Fruit fly (Drosophila melanogaster): Measurements from ENCODE around the gene PlexA.

PlexA gene

DNA sequence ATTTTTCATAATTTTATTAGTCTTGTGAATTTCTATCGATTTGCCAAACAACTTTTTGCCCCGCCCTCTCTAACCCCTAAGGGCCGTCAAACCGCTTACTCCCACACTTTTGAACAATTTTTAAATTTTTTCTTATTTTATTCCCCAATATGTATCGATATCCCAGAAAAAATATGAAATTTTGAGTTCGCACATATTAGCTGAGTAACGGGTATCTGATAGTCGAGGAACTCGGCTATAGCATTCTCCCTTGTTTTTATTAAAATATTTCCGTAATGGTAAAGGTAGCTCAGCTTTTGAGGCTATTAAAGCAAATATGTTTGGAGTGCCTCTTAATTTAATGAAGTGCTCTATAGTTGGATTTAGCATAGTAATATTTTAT is 46.4 kb downstream of the PlexA start:
- TF ChIP-seq Sin3A (optimal IDR thresholded peaks at IDR 0.05) = no peak
- TF ChIP-seq h (optimal IDR thresholded peaks at IDR 0.05) = no peak
- no peak for TF ChIP-seq psq (optimal IDR thresholded peaks at IDR 0.05)
- TF ChIP-seq ttk (optimal IDR thresholded peaks at IDR 0.05) = no peak
- TF ChIP-seq insv (optimal IDR thresholded peaks at IDR 0.05) = no peak
- no peak for TF ChIP-seq Myc (optimal IDR thresholded peaks at IDR 0.05)

DNA sequence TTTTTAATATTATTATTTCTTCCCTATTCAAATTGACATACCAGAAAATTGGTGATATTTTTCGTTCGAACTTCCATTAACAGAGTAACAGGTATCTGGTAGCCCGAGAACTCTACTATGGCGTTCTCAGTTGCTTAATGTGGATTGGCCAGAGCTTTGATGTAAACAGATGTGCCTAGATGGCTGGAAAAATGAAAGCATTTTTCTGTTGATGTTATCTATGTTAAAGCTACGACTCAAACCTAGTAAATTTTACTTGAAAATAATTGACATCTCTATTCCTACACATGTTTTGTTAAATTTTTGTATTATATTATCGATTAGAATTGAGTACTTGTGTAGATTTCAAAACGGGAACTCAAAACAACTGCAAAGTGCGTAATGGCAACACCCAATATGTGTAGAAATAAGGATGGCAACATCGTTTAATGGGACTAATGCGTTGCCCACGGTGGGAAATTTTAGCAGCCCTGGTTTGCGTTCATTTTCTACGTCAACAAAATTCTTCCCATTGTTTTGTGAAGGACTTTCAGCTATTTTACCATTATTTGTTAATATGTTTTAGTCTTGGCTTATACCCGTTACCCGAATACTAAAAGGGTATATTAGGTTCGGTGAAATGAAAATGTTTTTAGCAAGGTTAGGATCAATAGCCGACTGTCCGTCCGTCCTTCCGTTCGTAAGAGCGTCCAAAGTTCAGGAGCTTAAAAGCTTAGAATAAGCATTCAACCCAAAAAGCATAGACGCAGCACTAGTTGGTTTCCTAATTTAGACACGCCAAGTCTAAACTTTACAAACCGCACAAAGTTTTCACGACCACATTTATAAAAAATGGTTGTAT is 47.0 kb downstream of the PlexA start:
- no peak for TF ChIP-seq ttk (optimal IDR thresholded peaks at IDR 0.05)
- TF ChIP-seq Myc (optimal IDR thresholded peaks at IDR 0.05) = no peak
- no peak for TF ChIP-seq psq (optimal IDR thresholded peaks at IDR 0.05)
- TF ChIP-seq insv (optimal IDR thresholded peaks at IDR 0.05) = no peak
- no peak for TF ChIP-seq h (optimal IDR thresholded peaks at IDR 0.05)
- no peak for TF ChIP-seq Sin3A (optimal IDR thresholded peaks at IDR 0.05)

DNA sequence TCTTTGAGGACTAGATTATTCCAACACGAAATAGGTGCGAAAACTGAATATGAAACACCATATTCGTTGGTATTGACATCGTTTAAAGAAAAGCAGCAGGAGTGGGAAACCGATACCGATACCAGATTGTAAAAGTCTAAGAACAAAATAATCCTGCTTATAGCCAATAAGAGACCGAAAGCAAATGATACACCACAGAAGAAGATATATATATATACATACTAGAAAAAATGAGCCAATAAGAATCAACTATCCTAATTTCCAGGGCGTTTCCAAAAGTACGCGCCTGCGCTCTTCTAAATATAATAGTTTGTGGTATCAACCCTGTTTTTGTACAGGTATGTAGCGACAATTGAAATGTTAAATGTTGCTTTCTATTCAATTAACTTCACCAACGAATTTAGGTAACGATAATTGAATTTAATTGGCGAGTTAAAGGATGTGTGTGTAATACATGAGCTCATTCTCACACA is 48.4 kb downstream of the PlexA start, which contains the start of gene fuss:
TSS of gene fuss (minus strand) at position 51 of the 473 bp plus-strand sequence.
- TF ChIP-seq Sin3A (optimal IDR thresholded peaks at IDR 0.05) (no peak), psq (optimal IDR thresholded peaks at IDR 0.05) (no peak), insv (optimal IDR thresholded peaks at IDR 0.05) (no peak), ttk (optimal IDR thresholded peaks at IDR 0.05) (no peak), h (optimal IDR thresholded peaks at IDR 0.05) (no peak)

DNA sequence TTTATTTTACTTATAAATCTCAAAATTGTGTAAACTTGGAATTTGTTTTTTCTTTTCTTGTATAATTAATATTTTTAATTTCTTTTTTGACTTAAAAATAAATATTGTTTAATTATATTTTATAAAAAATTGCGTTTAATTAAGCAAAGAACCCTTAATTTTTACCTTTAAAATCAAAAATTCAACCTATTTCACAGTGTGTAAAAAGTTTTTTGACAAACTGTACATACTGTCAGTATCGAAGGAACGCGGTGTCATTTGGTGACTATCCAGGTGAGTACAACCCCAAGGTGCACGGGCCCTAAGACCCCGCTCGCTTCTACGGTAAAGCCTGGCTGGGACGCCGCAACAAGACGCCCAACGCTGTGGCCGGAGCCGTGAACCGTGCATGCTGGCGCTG is 50.3 kb downstream of the PlexA start:
- no peak for TF ChIP-seq psq (optimal IDR thresholded peaks at IDR 0.05)
- no peak for TF ChIP-seq ttk (optimal IDR thresholded peaks at IDR 0.05)
- TF ChIP-seq h (optimal IDR thresholded peaks at IDR 0.05) = no peak
- TF ChIP-seq insv (optimal IDR thresholded peaks at IDR 0.05) = no peak
- no peak for TF ChIP-seq Sin3A (optimal IDR thresholded peaks at IDR 0.05)
- no peak for TF ChIP-seq Myc (optimal IDR thresholded peaks at IDR 0.05)

DNA sequence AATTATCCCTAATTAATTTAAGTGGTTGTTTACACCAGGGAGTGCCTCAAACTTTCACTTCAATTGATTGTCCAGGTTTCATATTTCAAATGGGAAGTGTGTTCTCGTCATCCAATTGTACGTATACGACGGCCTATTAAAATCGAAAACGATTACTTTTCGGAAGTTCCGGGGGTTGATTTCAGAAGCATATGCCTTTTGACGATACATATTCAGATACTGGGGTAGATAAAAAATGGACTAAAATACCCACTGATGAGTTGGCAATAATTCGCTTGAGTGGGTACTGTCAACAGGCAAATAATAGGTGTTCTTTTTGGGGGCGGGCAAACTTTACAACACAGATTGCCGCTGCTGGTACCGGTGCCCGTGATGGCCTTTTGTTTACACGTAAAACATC is 52.3 kb downstream of the PlexA start:
- no peak for TF ChIP-seq psq (optimal IDR thresholded peaks at IDR 0.05)
- no peak for TF ChIP-seq insv (optimal IDR thresholded peaks at IDR 0.05)
- no peak for TF ChIP-seq Sin3A (optimal IDR thresholded peaks at IDR 0.05)
- no peak for TF ChIP-seq h (optimal IDR thresholded peaks at IDR 0.05)
- no peak for TF ChIP-seq Myc (optimal IDR thresholded peaks at IDR 0.05)

DNA sequence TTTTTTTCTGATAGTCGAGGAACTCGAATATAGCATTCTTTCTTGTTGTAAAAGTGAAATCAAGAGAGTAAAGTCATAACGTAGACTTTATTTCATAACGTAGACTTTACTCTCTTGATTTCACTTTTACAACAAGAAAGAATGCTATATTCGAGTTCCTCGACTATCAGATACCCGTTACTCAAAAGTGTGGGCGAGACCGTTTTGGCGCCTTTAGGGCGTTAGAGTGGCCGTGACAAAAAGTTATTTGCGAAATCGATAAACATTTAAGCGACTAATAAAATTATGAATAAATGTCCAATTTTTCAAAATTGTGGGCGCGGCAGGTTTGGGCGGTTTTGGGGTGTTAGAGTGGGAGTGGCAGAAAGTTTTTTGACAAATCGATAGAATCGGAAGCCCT is 55.8 kb downstream of the PlexA start:
- no peak for TF ChIP-seq ttk (optimal IDR thresholded peaks at IDR 0.05)
- no peak for TF ChIP-seq psq (optimal IDR thresholded peaks at IDR 0.05)
- TF ChIP-seq h (optimal IDR thresholded peaks at IDR 0.05) = no peak
- no peak for TF ChIP-seq Sin3A (optimal IDR thresholded peaks at IDR 0.05)
- TF ChIP-seq Myc (optimal IDR thresholded peaks at IDR 0.05) = no peak
- no peak for TF ChIP-seq insv (optimal IDR thresholded peaks at IDR 0.05)

DNA sequence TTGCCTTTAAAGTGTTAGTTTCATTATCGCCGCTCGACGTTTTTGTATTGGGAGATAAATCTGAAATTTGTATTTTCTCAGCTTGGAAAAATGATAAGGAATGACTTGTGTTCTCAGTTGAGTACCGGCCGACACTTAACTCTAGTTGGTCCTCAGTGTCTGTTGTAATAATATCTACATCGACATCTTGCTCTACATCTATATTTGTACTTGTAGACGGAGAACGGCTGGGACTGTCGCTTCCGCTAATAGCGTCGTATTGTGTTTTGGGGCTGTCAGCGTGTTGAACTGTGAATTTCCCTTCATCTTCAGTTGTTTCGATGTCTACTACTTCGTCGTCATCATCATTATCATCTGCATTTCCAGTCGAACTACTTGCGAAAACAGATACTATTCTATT is 63.2 kb downstream of the PlexA start:
- TF ChIP-seq Myc (optimal IDR thresholded peaks at IDR 0.05) (no peak), Sin3A (optimal IDR thresholded peaks at IDR 0.05) (no peak), insv (optimal IDR thresholded peaks at IDR 0.05) (no peak), h (optimal IDR thresholded peaks at IDR 0.05) (no peak), ttk (optimal IDR thresholded peaks at IDR 0.05) (no peak), psq (optimal IDR thresholded peaks at IDR 0.05) (no peak)

DNA sequence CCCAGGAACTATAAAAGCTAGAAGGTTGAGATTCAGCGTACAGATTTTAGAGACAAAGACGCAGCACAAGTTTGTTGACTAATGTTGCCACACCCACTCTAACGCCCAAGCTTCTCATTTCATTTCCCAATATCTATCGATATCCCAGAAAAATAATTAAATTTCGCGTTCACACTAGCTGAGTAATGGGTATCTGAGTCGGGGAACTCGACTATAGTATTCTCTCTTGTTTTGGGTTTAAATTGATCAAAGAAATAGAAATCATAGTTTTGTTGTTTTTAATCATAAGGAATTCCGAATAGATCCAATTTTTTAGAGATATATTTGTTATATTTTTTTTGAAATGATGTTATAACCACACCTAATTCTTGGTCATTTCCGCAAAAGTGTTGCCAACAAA is 63.7 kb downstream of the PlexA start:
- no peak for TF ChIP-seq ttk (optimal IDR thresholded peaks at IDR 0.05)
- no peak for TF ChIP-seq Myc (optimal IDR thresholded peaks at IDR 0.05)
- TF ChIP-seq h (optimal IDR thresholded peaks at IDR 0.05) = no peak
- no peak for TF ChIP-seq insv (optimal IDR thresholded peaks at IDR 0.05)
- no peak for TF ChIP-seq psq (optimal IDR thresholded peaks at IDR 0.05)
- TF ChIP-seq Sin3A (optimal IDR thresholded peaks at IDR 0.05) = no peak

DNA sequence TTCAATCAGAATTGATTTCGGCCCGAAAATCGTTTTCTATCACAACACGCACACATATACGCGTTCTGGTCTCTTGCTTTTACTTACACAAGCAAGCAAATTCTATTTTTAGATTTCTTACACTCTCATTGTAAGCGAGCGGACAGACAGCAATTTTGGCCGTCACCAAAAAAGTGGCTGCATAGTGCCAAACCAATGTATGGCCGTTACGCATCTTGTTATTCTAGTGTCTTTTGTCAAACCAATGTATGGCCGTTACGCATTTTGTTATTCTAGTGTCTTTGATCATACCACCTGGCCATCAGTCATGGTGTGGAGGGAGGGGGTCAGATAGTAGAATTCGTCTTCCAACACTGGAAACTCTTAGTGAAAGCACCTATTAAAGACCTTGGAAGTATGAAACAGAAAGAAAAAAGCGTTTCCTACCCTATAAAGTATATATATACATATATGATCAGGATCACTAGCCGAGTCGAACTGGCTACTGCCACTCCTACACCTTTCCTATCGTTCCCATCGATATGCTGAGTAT is 65.8 kb downstream of the PlexA start:
- TF ChIP-seq Myc (optimal IDR thresholded peaks at IDR 0.05) (no peak), Sin3A (optimal IDR thresholded peaks at IDR 0.05) (no peak), ttk (optimal IDR thresholded peaks at IDR 0.05) (no peak), psq (optimal IDR thresholded peaks at IDR 0.05) (no peak), h (optimal IDR thresholded peaks at IDR 0.05) (no peak), insv (optimal IDR thresholded peaks at IDR 0.05) (no peak)

DNA sequence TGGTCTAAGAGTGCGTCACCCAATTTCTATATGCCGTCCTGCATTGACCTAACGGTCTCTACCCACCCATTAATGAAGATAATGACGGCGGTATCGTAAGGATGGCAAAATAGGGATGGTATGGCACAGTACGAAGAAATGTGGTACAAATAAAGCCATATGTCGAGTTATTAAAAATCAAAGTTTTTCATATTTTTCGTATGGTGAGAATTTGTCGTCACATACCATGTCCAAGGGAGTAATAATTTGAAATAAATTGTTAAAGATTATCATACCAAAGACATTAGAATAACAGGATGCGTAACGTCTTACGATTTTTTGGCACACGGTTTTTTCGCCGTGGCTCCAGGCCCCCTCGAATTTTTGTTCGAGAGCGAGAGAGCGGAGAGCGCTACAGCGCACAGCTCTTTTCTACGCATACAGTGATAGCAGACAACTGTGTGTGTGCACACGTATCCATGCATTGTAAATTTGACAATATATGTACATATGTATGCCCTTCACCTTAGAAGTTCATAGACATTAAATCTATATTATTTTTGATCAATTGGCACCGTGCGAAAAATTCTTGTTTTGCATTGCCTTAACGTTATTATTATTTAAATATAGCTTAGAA is 66.9 kb downstream of the PlexA start:
- TF ChIP-seq h (optimal IDR thresholded peaks at IDR 0.05) (no peak), Sin3A (optimal IDR thresholded peaks at IDR 0.05) (no peak), insv (optimal IDR thresholded peaks at IDR 0.05) (no peak), Myc (optimal IDR thresholded peaks at IDR 0.05) (no peak), psq (optimal IDR thresholded peaks at IDR 0.05) (no peak), ttk (optimal IDR thresholded peaks at IDR 0.05) (no peak)
